Worm (Caenorhabditis elegans) whole organism, L1 larva: Measurements from ENCODE around the gene tkr-3.

Experiments used
- C04F5.9 ChIP-seq: sonication (generic microtip); optimal IDR thresholded peaks from 2 replicates; lab custom pipeline; 2016; ENCODE audit warnings: missing genetic modification characterization, missing compliant biosample characterization
- C16A3.4 ChIP-seq: fragments of 150-350 bp; optimal IDR thresholded peaks from 2 replicates; lab custom pipeline; 2014; ENCODE audit warnings: missing biosample characterization, missing genetic modification characterization
- C34B4.2 ChIP-seq: sonication (generic microtip); optimal IDR thresholded peaks from 2 replicates; lab custom pipeline; 2017; ENCODE audit warnings: mild to moderate bottlenecking, missing genetic modification characterization, missing compliant biosample characterization
- F16B12.6 ChIP-seq: fragments of 150-350 bp; optimal IDR thresholded peaks from 2 replicates; lab custom pipeline; 2014; ENCODE audit warnings: missing biosample characterization, missing genetic modification characterization
- Y116A8C.19 ChIP-seq: sonication (generic microtip); optimal IDR thresholded peaks from 2 replicates; lab custom pipeline; 2016; ENCODE audit warnings: missing compliant biosample characterization, missing genetic modification characterization, borderline replicate concordance
- aha-1 ChIP-seq: fragments of 150-350 bp; optimal IDR thresholded peaks from 2 replicates; lab custom pipeline; 2014; ENCODE audit warnings: missing biosample characterization, missing genetic modification characterization
- alr-1 ChIP-seq: fragments of 200-800 bp; sonication (Bioruptor generic); optimal IDR thresholded peaks from 2 replicates; lab custom pipeline; 2018; ENCODE audit warnings: borderline replicate concordance, mild to moderate bottlenecking, missing genetic modification characterization, missing compliant biosample characterization
- ama-1 ChIP-seq: fragments of 150-350 bp; optimal IDR thresholded peaks from 2 replicates; lab custom pipeline; 2014
- blmp-1 ChIP-seq: fragments of 150-350 bp; optimal IDR thresholded peaks from 2 replicates; lab custom pipeline; 2014; ENCODE audit warnings: missing biosample characterization, missing genetic modification characterization
- ceh-63 ChIP-seq: fragments of 200-800 bp; sonication (Bioruptor generic); optimal IDR thresholded peaks from 2 replicates; lab custom pipeline; 2018; ENCODE audit warnings: mild to moderate bottlenecking, missing genetic modification characterization, missing compliant biosample characterization
- ceh-88 ChIP-seq: fragments of 200-800 bp; sonication (Bioruptor generic); IDR thresholded peaks from 2 replicates; pipeline ENCODE4 v1.3.6; 2022; ENCODE audit warnings: missing genetic modification characterization, missing compliant biosample characterization
- ceh-90 ChIP-seq: sonication (generic microtip); optimal IDR thresholded peaks from 2 replicates; lab custom pipeline; 2016; ENCODE audit warnings: missing genetic modification characterization, missing compliant biosample characterization
- dpl-1 ChIP-seq, 3 experiments: fragments of 150-350 bp in 2 of 3; sonication (generic microtip) in 1 of 3; optimal IDR thresholded peaks; 2 replicates each; lab custom pipeline; 2014 to 2017; ENCODE audit warnings: missing biosample characterization in 3 of 3, missing genetic modification characterization in 3 of 3, missing genetic modification reagents in 3 of 3
- efl-1 ChIP-seq, 4 experiments: fragments of 150-350 bp; optimal IDR thresholded peaks in 3 of 4; peaks in 1 of 4; 1 replicate in 1 of 4; 2 replicates in 3 of 4; lab custom pipeline; 2014; ENCODE audit warnings: missing biosample characterization in 2 of 4, missing genetic modification characterization in 2 of 4, missing genetic modification reagents in 2 of 4
- egl-13 ChIP-seq: sonication (generic microtip); optimal IDR thresholded peaks from 2 replicates; lab custom pipeline; 2016; ENCODE audit warnings: missing genotype, missing genetic modification reagents, missing genetic modification characterization, missing compliant biosample characterization
- elt-2 ChIP-seq: sonication (generic microtip); optimal IDR thresholded peaks from 2 replicates; lab custom pipeline; 2016; ENCODE audit warnings: missing genetic modification characterization, mild to moderate bottlenecking, inconsistent platforms, missing compliant biosample characterization, missing genetic modification reagents
- elt-3 ChIP-seq, 6 experiments: fragments of 150-350 bp in 1 of 6; sonication (generic microtip); optimal IDR thresholded peaks; 2 replicates each; lab custom pipeline; 2017 to 2018; ENCODE audit warnings: missing biosample characterization in 6 of 6, missing genetic modification characterization in 6 of 6, inconsistent platforms in 1 of 6
- ets-5 ChIP-seq: fragments of 200-800 bp; sonication (Bioruptor generic); IDR thresholded peaks from 2 replicates; pipeline ENCODE4 v1.3.6; 2022; ENCODE audit warnings: missing genetic modification characterization, missing compliant biosample characterization
- fkh-4 ChIP-seq: sonication (generic microtip); optimal IDR thresholded peaks from 2 replicates; lab custom pipeline; 2016; ENCODE audit warnings: missing compliant biosample characterization, missing genetic modification characterization, borderline replicate concordance
- fkh-8 ChIP-seq: sonication (generic microtip); optimal IDR thresholded peaks from 2 replicates; lab custom pipeline; 2016; ENCODE audit warnings: mild to moderate bottlenecking, missing genetic modification characterization, missing compliant biosample characterization
- lin-14 ChIP-seq: fragments of 200-800 bp; sonication (Bioruptor generic); optimal IDR thresholded peaks from 2 replicates; lab custom pipeline; 2018; ENCODE audit warnings: mild to moderate bottlenecking, missing genetic modification characterization, moderate library complexity, missing compliant biosample characterization
- lin-15B ChIP-seq: fragments of 150-350 bp; sonication (generic microtip); optimal IDR thresholded peaks from 3 replicates; lab custom pipeline; 2014; ENCODE audit warnings: missing biosample characterization, missing genetic modification characterization
- lin-35 ChIP-seq, 2 experiments: fragments of 150-350 bp; optimal IDR thresholded peaks; 2 replicates each; lab custom pipeline; 2014; ENCODE audit warnings: missing biosample characterization in 2 of 2, missing genetic modification characterization in 2 of 2, missing genetic modification reagents in 2 of 2
- lin-39 ChIP-seq: fragments of 150-350 bp; optimal IDR thresholded peaks from 2 replicates; lab custom pipeline; 2014; ENCODE audit warnings: missing biosample characterization, missing genetic modification reagents, missing genetic modification characterization
- lsy-2 ChIP-seq, 2 experiments: fragments of 150-350 bp; optimal IDR thresholded peaks; 2 replicates each; lab custom pipeline; 2014; ENCODE audit warnings: missing biosample characterization in 2 of 2, missing genetic modification characterization in 2 of 2
- mab-9 ChIP-seq: fragments of 200-800 bp; sonication (Bioruptor generic); IDR thresholded peaks from 2 replicates; pipeline ENCODE4 v1.3.6; 2022; ENCODE audit warnings: missing genetic modification reagents, missing genetic modification characterization, missing compliant biosample characterization
- mdl-1 ChIP-seq, 2 experiments: fragments of 150-350 bp; optimal IDR thresholded peaks; 2 replicates each; lab custom pipeline; 2014 to 2017; ENCODE audit warnings: missing biosample characterization in 2 of 2, missing genetic modification characterization in 2 of 2, inconsistent platforms in 1 of 2
- nhr-19 ChIP-seq: fragments of 200-800 bp; sonication (Bioruptor generic); conservative IDR thresholded peaks from 2 replicates; pipeline ENCODE4 v1.3.6; 2022; ENCODE audit warnings: missing genetic modification characterization, missing compliant biosample characterization
- nhr-20 ChIP-seq: sonication (generic microtip); optimal IDR thresholded peaks from 2 replicates; lab custom pipeline; 2016; ENCODE audit warnings: mild to moderate bottlenecking, missing genetic modification characterization, missing compliant biosample characterization
- nhr-237 ChIP-seq: fragments of 150-350 bp; optimal IDR thresholded peaks from 2 replicates; lab custom pipeline; 2014; ENCODE audit warnings: missing biosample characterization, missing genetic modification characterization
- nhr-47 ChIP-seq: sonication (generic microtip); optimal IDR thresholded peaks from 2 replicates; lab custom pipeline; 2016; ENCODE audit warnings: mild to moderate bottlenecking, missing genetic modification characterization, moderate library complexity, missing compliant biosample characterization
- nhr-76 ChIP-seq: sonication (generic microtip); optimal IDR thresholded peaks from 2 replicates; lab custom pipeline; 2017; ENCODE audit warnings: missing biosample characterization, missing genetic modification characterization
- nhr-77 ChIP-seq: fragments of 150-350 bp; optimal IDR thresholded peaks from 2 replicates; lab custom pipeline; 2014; ENCODE audit warnings: missing biosample characterization, missing genetic modification characterization
- nhr-84 ChIP-seq: sonication (generic microtip); optimal IDR thresholded peaks from 2 replicates; lab custom pipeline; 2017; ENCODE audit warnings: missing biosample characterization, missing genetic modification characterization
- nhr-85 ChIP-seq: sonication (generic microtip); peaks from one replicate; lab custom pipeline; 2016; ENCODE audit warnings: missing genetic modification characterization, inconsistent platforms, missing compliant biosample characterization
- pag-3 ChIP-seq: sonication (generic microtip); optimal IDR thresholded peaks from 2 replicates; lab custom pipeline; 2017; ENCODE audit warnings: missing genetic modification characterization, mild to moderate bottlenecking, missing compliant biosample characterization, antibody characterized with exemption, borderline replicate concordance; ENCODE audit not compliant: insufficient read depth
- pax-3 ChIP-seq: fragments of 200-800 bp; sonication (Bioruptor generic); optimal IDR thresholded peaks from 2 replicates; lab custom pipeline; 2018; ENCODE audit warnings: mild to moderate bottlenecking, missing genetic modification characterization, moderate library complexity, missing compliant biosample characterization
- pqm-1 ChIP-seq: sonication (generic microtip); optimal IDR thresholded peaks from 3 replicates; lab custom pipeline; 2017; ENCODE audit warnings: missing biosample characterization, missing genetic modification characterization
- rnt-1 ChIP-seq: sonication (generic microtip); optimal IDR thresholded peaks from 2 replicates; lab custom pipeline; 2016; ENCODE audit warnings: mild to moderate bottlenecking, missing genetic modification characterization, moderate library complexity, missing compliant biosample characterization
- snpc-4 ChIP-seq: fragments of 150-350 bp; optimal IDR thresholded peaks from 2 replicates; lab custom pipeline; 2014; ENCODE audit warnings: missing biosample characterization, missing genetic modification characterization
- snu-23 ChIP-seq: sonication (generic microtip); optimal IDR thresholded peaks from 2 replicates; lab custom pipeline; 2016; ENCODE audit warnings: missing genetic modification characterization, missing compliant biosample characterization
- sox-4 ChIP-seq: sonication (generic microtip); optimal IDR thresholded peaks from 2 replicates; lab custom pipeline; 2016; ENCODE audit warnings: missing genetic modification characterization, missing compliant biosample characterization
- sptf-1 ChIP-seq: fragments of 150-350 bp; optimal IDR thresholded peaks from 2 replicates; lab custom pipeline; 2014; ENCODE audit warnings: missing biosample characterization, missing genetic modification characterization
- swsn-7 ChIP-seq: sonication (generic microtip); optimal IDR thresholded peaks from 2 replicates; lab custom pipeline; 2016; ENCODE audit warnings: missing genetic modification characterization, missing compliant biosample characterization
- tbx-2 ChIP-seq: sonication (generic microtip); optimal IDR thresholded peaks from 2 replicates; lab custom pipeline; 2016; ENCODE audit warnings: missing genetic modification characterization, missing compliant biosample characterization
- tlp-1 ChIP-seq: fragments of 150-350 bp; optimal IDR thresholded peaks from 2 replicates; lab custom pipeline; 2014; ENCODE audit warnings: missing biosample characterization, missing genetic modification characterization
- unc-130 ChIP-seq: fragments of 150-350 bp; optimal IDR thresholded peaks from 2 replicates; lab custom pipeline; 2017; ENCODE audit warnings: missing biosample characterization, missing genetic modification characterization, inconsistent platforms
- unc-30 ChIP-seq: sonication (generic microtip); optimal IDR thresholded peaks from 2 replicates; lab custom pipeline; 2017; ENCODE audit warnings: missing biosample characterization, missing genetic modification characterization
- unc-86 ChIP-seq: sonication (generic microtip); optimal IDR thresholded peaks from 2 replicates; lab custom pipeline; 2016; ENCODE audit warnings: missing genetic modification characterization, missing compliant biosample characterization
- vab-15 ChIP-seq: sonication (generic microtip); optimal IDR thresholded peaks from 2 replicates; lab custom pipeline; 2017; ENCODE audit warnings: missing genotype, mild to moderate bottlenecking, missing genetic modification characterization, missing compliant biosample characterization
- xbp-1 ChIP-seq: sonication (generic microtip); optimal IDR thresholded peaks from 2 replicates; lab custom pipeline; 2016; ENCODE audit warnings: missing genetic modification characterization, missing compliant biosample characterization
- zip-4 ChIP-seq: fragments of 200-800 bp; sonication (Bioruptor generic); optimal IDR thresholded peaks from 2 replicates; lab custom pipeline; 2018; ENCODE audit warnings: mild to moderate bottlenecking, missing genetic modification characterization, moderate library complexity, missing compliant biosample characterization

The tkr-3 gene

DNA sequence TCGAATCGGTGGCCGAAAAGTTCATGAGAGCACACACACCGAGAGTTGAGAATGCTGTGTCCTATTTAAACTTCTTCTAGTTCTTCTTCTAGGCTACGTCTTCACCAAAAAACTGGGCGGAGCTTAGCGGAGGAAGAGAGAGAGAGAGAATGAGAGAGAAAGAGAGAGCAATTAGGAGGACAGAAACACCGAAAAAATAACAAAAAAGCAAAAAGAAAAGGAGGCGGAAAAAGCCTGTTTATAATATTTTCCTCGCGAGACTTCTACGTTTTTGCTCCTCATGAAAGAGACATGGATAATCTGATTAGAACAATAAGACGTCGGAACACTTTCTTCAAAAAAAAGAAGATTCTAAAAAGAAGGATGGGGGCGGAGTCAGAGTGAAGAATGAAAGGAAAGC lies at the start of gene tkr-3:
Gene tkr-3 (minus strand): TSS at position 101 of the 400 bp plus-strand sequence.
- TF ChIP-seq nhr-77 (no peak), sptf-1 (tag; lab: Kevin White, UChicago) (no peak), ceh-63 (no peak), Y116A8C.19 (tag; lab: Kevin White, UChicago) (no peak), nhr-47 (tag; lab: Kevin White, UChicago) (no peak), fkh-8 (tag; lab: Kevin White, UChicago) (no peak), aha-1 (tag; lab: Kevin White, UChicago) (no peak), pax-3 (no peak)

ce11 chrIV:5169335-5169734 lies 47.4 kb upstream of the tkr-3 start:
- peak; percentile 25 for TF ChIP-seq nhr-19
- TF ChIP-seq rnt-1 (tag; lab: Kevin White, UChicago): peak; percentile 55
- TF ChIP-seq nhr-237 (tag; lab: Kevin White, UChicago): no peak
- no peak for TF ChIP-seq xbp-1 (tag; lab: Kevin White, UChicago)
- TF ChIP-seq ceh-88 (GFP tag; lab: Robert Waterston, UW): no peak
- TF ChIP-seq unc-30: no peak
- TF ChIP-seq zip-4: no peak
- no peak for TF ChIP-seq mab-9 (GFP tag; lab: Robert Waterston, UW)
- no peak for TF ChIP-seq ets-5 (GFP tag; lab: Robert Waterston, UW)
- TF ChIP-seq efl-1 (optimal IDR thresholded peaks at IDR 0.05; lab: Kevin White, UChicago): peak; percentile 17 to 40
- TF ChIP-seq efl-1 (GFP tag; optimal IDR thresholded peaks at IDR 0.05 in 1 of 2; lab: Kevin White, UChicago): peak; percentile 16 to 59
- TF ChIP-seq elt-2 (tag; lab: Kevin White, UChicago): no peak
- no peak for TF ChIP-seq blmp-1 (tag; lab: Kevin White, UChicago)
- no peak for TF ChIP-seq unc-86 (tag; lab: Kevin White, UChicago)
- TF ChIP-seq nhr-20: peak; percentile 7
- TF ChIP-seq lin-15B (tag; lab: Kevin White, UChicago): no peak
- no peak for TF ChIP-seq ama-1 (lab: Kevin White, UChicago)
- TF ChIP-seq vab-15 (tag; lab: Kevin White, UChicago): no peak
- TF ChIP-seq nhr-84 (tag; lab: Kevin White, UChicago): no peak
- no peak for TF ChIP-seq ceh-90 (tag; lab: Kevin White, UChicago)
- TF ChIP-seq lin-35 (GFP tag; optimal IDR thresholded peaks at IDR 0.05; lab: Kevin White, UChicago): no peak
- peak; percentile 44 to 50 for TF ChIP-seq lsy-2 (tag; optimal IDR thresholded peaks at IDR 0.05; lab: Kevin White, UChicago)
- peak; percentile 60 for TF ChIP-seq lin-14 (GFP tag; lab: Kevin White, UChicago)
- TF ChIP-seq nhr-76: peak; percentile 42
- no peak for TF ChIP-seq egl-13 (tag; lab: Kevin White, UChicago)
- TF ChIP-seq sox-4 (tag; lab: Kevin White, UChicago): no peak
- TF ChIP-seq mdl-1 (tag; optimal IDR thresholded peaks at IDR 0.05; lab: Kevin White, UChicago): no peak
- TF ChIP-seq fkh-4 (tag; lab: Kevin White, UChicago): peak; percentile 37
- peak in 1 of 3 experiments; percentile 1 for TF ChIP-seq dpl-1 (GFP tag; optimal IDR thresholded peaks at IDR 0.05; lab: Kevin White, UChicago)
- no peak for TF ChIP-seq C34B4.2 (tag; lab: Kevin White, UChicago)
- peak; percentile 7 for TF ChIP-seq tbx-2 (tag; lab: Kevin White, UChicago)
- TF ChIP-seq tlp-1 (tag; lab: Kevin White, UChicago): no peak
- no peak for TF ChIP-seq C04F5.9 (tag; lab: Kevin White, UChicago)
- peak; percentile 43 for TF ChIP-seq snu-23 (GFP tag; lab: Kevin White, UChicago)
- TF ChIP-seq swsn-7 (tag; lab: Kevin White, UChicago): peak; percentile 12
- no peak for TF ChIP-seq F16B12.6 (tag; lab: Kevin White, UChicago)
- no peak for TF ChIP-seq snpc-4 (tag; lab: Kevin White, UChicago)
- no peak for TF ChIP-seq lin-39 (tag; lab: Kevin White, UChicago)
- TF ChIP-seq nhr-85: no peak
- TF ChIP-seq unc-130: no peak
- peak; percentile 43 for TF ChIP-seq pag-3 (tag; lab: Kevin White, UChicago)
- TF ChIP-seq alr-1: no peak
- no peak for TF ChIP-seq elt-3 (tag; optimal IDR thresholded peaks at IDR 0.05; lab: Kevin White, UChicago)
- no peak for TF ChIP-seq Y116A8C.19 (tag; lab: Kevin White, UChicago)
- no peak for TF ChIP-seq pqm-1 (tag; lab: Kevin White, UChicago)
- TF ChIP-seq C16A3.4: no peak
